Worm (Caenorhabditis elegans) whole organism, L3 larva: Measurements from ENCODE around the gene ugt-29.

Experiments used
- elt-3 ChIP-seq, 3 experiments: fragments of 150-350 bp in 1 of 3; sonication (generic microtip) in 2 of 3; optimal IDR thresholded peaks; 2 replicates in 2 of 3; 4 replicates in 1 of 3; lab custom pipeline; 2014 to 2017; ENCODE audit warnings: missing biosample characterization in 3 of 3, missing genetic modification characterization in 3 of 3
- tbx-2 ChIP-seq: sonication (generic microtip); optimal IDR thresholded peaks from 2 replicates; lab custom pipeline; 2016; ENCODE audit warnings: mild to moderate bottlenecking, missing genetic modification characterization, missing compliant biosample characterization
- ztf-11 ChIP-seq: fragments of 150-350 bp; optimal IDR thresholded peaks from 2 replicates; lab custom pipeline; 2014; ENCODE audit warnings: missing biosample characterization, missing genetic modification characterization

ce11 chrV:726573-727483, 27.4 kb upstream of the ugt-29 start:
- TF ChIP-seq elt-3 (tag; optimal IDR thresholded peaks at IDR 0.05; lab: Kevin White, UChicago) = peak in 1 of 3 experiments; percentile 5
- no peak for TF ChIP-seq ztf-11 (tag; lab: Kevin White, UChicago)
- TF ChIP-seq tbx-2 = no peak
